In the genomic region with DNA sequence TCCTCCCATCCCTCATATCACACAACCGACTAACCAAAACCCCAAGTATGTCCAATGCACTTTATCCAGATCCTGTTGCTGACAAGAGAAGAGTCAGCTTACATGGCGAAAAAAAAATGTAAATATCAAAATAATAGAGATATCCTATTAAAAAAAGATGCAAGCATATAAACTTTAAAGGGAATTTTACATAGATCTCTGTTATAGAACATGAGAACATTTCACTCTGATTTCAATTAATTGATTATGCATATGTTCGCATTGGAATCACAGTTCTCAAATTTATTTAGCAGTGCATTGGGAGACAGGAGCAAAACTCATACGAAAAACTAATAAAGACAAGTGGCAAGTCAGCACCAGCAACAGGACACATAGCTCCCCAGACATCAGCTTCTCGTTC, we compare ENCODE assay signal across 2 fruit fly cellular contexts.
TF ChIP-seq lines count a peak whose summit lies in the region.

No protein-coding gene starts in this region.

- TF ChIP-seq CTCF in whole organism, embryonic (GFP tag; optimal IDR thresholded peaks at IDR 0.05; lab: Kevin White, UChicago), result no peak

TF ChIP-seq in whole organism, embryonic, 481 proteins besides CTCF, POLR2A, EP300 and RAD21:
- TF ChIP-seq az2 (GFP tag; optimal IDR thresholded peaks at IDR 0.05; lab: Kevin White, UChicago), result peak; percentile 13
- TF ChIP-seq CG32532 (GFP tag; IDR thresholded peaks at IDR 0.05; lab: Robert Waterston, UW), result no peak
- peak; percentile 20 for TF ChIP-seq CG7839 (tag; optimal IDR thresholded peaks at IDR 0.05; lab: Kevin White, UChicago)
- no peak for TF ChIP-seq CG13775 (GFP tag; optimal IDR thresholded peaks at IDR 0.05; lab: Kevin White, UChicago)
- TF ChIP-seq CG13123 (GFP tag; optimal IDR thresholded peaks at IDR 0.05; lab: Kevin White, UChicago), result no peak
- peak; percentile 18 for TF ChIP-seq CG18262 (tag; optimal IDR thresholded peaks at IDR 0.05; lab: Kevin White, UChicago)
- TF ChIP-seq amos (GFP tag; IDR thresholded peaks at IDR 0.05; lab: Robert Waterston, UW; ENCODE audit: partially characterized antibody), result no peak
- TF ChIP-seq lola (GFP tag; optimal IDR thresholded peaks at IDR 0.05; lab: Kevin White, UChicago), result peak in 1 of 3 experiments; percentile 0
- TF ChIP-seq CG8478 (optimal IDR thresholded peaks at IDR 0.05; lab: Kevin White, UChicago), result no peak
- no peak for TF ChIP-seq MESR4 (GFP tag; optimal IDR thresholded peaks at IDR 0.05; lab: Kevin White, UChicago)
- TF ChIP-seq bsh (GFP tag; optimal IDR thresholded peaks at IDR 0.05; lab: Kevin White, UChicago), result peak in 1 of 2 experiments; percentile 52
- TF ChIP-seq CG2889 (GFP tag; IDR thresholded peaks at IDR 0.05; lab: Robert Waterston, UW), result no peak
- TF ChIP-seq gcm (GFP tag; optimal IDR thresholded peaks at IDR 0.05; lab: Kevin White, UChicago), result no peak
- peak; percentile 25 for TF ChIP-seq CG2712 (tag; optimal IDR thresholded peaks at IDR 0.05; lab: Kevin White, UChicago)
- peak; percentile 19; the same call in 1 of the 2 replicates for TF ChIP-seq Xrp1 (GFP tag; IDR thresholded peaks at IDR 0.05; lab: Robert Waterston, UW)
- peak; percentile 16 for TF ChIP-seq dmrt99B (tag; optimal IDR thresholded peaks at IDR 0.05; lab: Kevin White, UChicago)
- peak; percentile 43 for TF ChIP-seq Med (GFP tag; lab: Kevin White, UChicago)
- no peak for TF ChIP-seq so (GFP tag; IDR thresholded peaks at IDR 0.05; lab: Robert Waterston, UW)
- peak in 1 of 2 experiments; percentile 26 for TF ChIP-seq Hr51 (GFP tag; optimal IDR thresholded peaks at IDR 0.05; lab: Kevin White, UChicago)
- no peak for TF ChIP-seq phol (tag; optimal IDR thresholded peaks at IDR 0.05; lab: Kevin White, UChicago)
- no peak for TF ChIP-seq CG6765 (GFP tag; optimal IDR thresholded peaks at IDR 0.05; lab: Kevin White, UChicago)
- TF ChIP-seq CG9215 (GFP tag; IDR thresholded peaks at IDR 0.05; lab: Robert Waterston, UW), result no peak
- no peak for TF ChIP-seq Nf-YB (GFP tag; optimal IDR thresholded peaks at IDR 0.05; lab: Kevin White, UChicago)
- TF ChIP-seq Blimp-1 (GFP tag; optimal IDR thresholded peaks at IDR 0.05; lab: Kevin White, UChicago), result peak; percentile 23
- TF ChIP-seq gem (tag; optimal IDR thresholded peaks at IDR 0.05; lab: Kevin White, UChicago), result peak; percentile 43
- TF ChIP-seq Antp (GFP tag; optimal IDR thresholded peaks at IDR 0.05; lab: Kevin White, UChicago), result no peak
- TF ChIP-seq crol (GFP tag; IDR thresholded peaks at IDR 0.05; lab: Robert Waterston, UW), result no peak
- TF ChIP-seq CG10979 (tag; optimal IDR thresholded peaks at IDR 0.05; lab: Kevin White, UChicago), result peak; percentile 35
- peak; percentile 32 for TF ChIP-seq Ets65A (GFP tag; lab: Kevin White, UChicago)
- TF ChIP-seq CG2678 (tag; optimal IDR thresholded peaks at IDR 0.05; lab: Kevin White, UChicago), result peak; percentile 15
- peak; percentile 1 for TF ChIP-seq CG12391 (tag; optimal IDR thresholded peaks at IDR 0.05; lab: Kevin White, UChicago)
- TF ChIP-seq oc (tag; optimal IDR thresholded peaks at IDR 0.05; lab: Kevin White, UChicago), result no peak
- TF ChIP-seq run (tag; optimal IDR thresholded peaks at IDR 0.05; lab: Kevin White, UChicago), result no peak
- TF ChIP-seq Spps (tag; optimal IDR thresholded peaks at IDR 0.05; lab: Kevin White, UChicago), result no peak
- peak; percentile 24 for TF ChIP-seq CG18599 (GFP tag; optimal IDR thresholded peaks at IDR 0.05; lab: Kevin White, UChicago)
- peak; percentile 2 for TF ChIP-seq CG15601 (tag; optimal IDR thresholded peaks at IDR 0.05; lab: Kevin White, UChicago)
- TF ChIP-seq Hmx (GFP tag; optimal IDR thresholded peaks at IDR 0.05; lab: Kevin White, UChicago), result no peak
- TF ChIP-seq tll (GFP tag; optimal IDR thresholded peaks at IDR 0.05; lab: Kevin White, UChicago), result no peak
- TF ChIP-seq Oli (tag; optimal IDR thresholded peaks at IDR 0.05; lab: Kevin White, UChicago), result peak; percentile 11
- TF ChIP-seq Sox102F (GFP tag; optimal IDR thresholded peaks at IDR 0.05; lab: Kevin White, UChicago), result peak; percentile 26
TF ChIP-seq in whole organism, embryonic: peak in this region for 20.

TF ChIP-seq in whole organism, prepupa, 60 proteins besides CTCF, POLR2A, EP300 and RAD21:
- no peak for TF ChIP-seq fkh (GFP tag; optimal IDR thresholded peaks at IDR 0.05; lab: Kevin White, UChicago)
- no peak for TF ChIP-seq CG6808 (GFP tag; optimal IDR thresholded peaks at IDR 0.05; lab: Kevin White, UChicago)
- no peak for TF ChIP-seq vri (GFP tag; optimal IDR thresholded peaks at IDR 0.05; lab: Kevin White, UChicago)
- TF ChIP-seq net (GFP tag; optimal IDR thresholded peaks at IDR 0.05; lab: Kevin White, UChicago), result no peak
- peak; percentile 61 for TF ChIP-seq Eip78C (GFP tag; lab: Kevin White, UChicago)
- no peak for TF ChIP-seq Hr4 (GFP tag; optimal IDR thresholded peaks at IDR 0.05; lab: Kevin White, UChicago)

Comparison
In these comparisons a context has a peak if more than half of its experiments do, and no peak if none do; other contexts are left out.
1. Of the 7 proteins assayed by ChIP-seq in both whole organism, embryonic and whole organism, prepupa: peak only in whole organism, embryonic: Blimp-1 and Sox102F; only in whole organism, prepupa: none; in both: none; in neither: 5.